Worm (Caenorhabditis elegans) whole organism, L3 larva: ENCODE results near the gene irld-64.

Source experiments
- R02D3.7 ChIP-seq: fragments of 150-350 bp; optimal IDR thresholded peaks from 2 replicates; lab custom pipeline; 2014; ENCODE audit warnings: missing biosample characterization, missing genetic modification characterization
- fos-1 ChIP-seq: fragments of 150-350 bp; optimal IDR thresholded peaks from 2 replicates; lab custom pipeline; 2014; ENCODE audit warnings: missing biosample characterization, missing genetic modification characterization
- lin-15B ChIP-seq: fragments of 150-350 bp; optimal IDR thresholded peaks from 2 replicates; lab custom pipeline; 2014; ENCODE audit warnings: missing biosample characterization, missing genetic modification characterization
- nhr-23 ChIP-seq: fragments of 150-350 bp; optimal IDR thresholded peaks from 2 replicates; lab custom pipeline; 2014; ENCODE audit warnings: missing biosample characterization, missing genetic modification reagents, missing genetic modification characterization
- nhr-237 ChIP-seq: fragments of 150-350 bp; optimal IDR thresholded peaks from 2 replicates; lab custom pipeline; 2014; ENCODE audit warnings: missing biosample characterization, missing genetic modification characterization
- nhr-67 ChIP-seq: fragments of 150-350 bp; optimal IDR thresholded peaks from 2 replicates; lab custom pipeline; 2014; ENCODE audit warnings: missing biosample characterization, missing genetic modification characterization
- nhr-77 ChIP-seq: fragments of 150-350 bp; optimal IDR thresholded peaks from 2 replicates; lab custom pipeline; 2014; ENCODE audit warnings: missing biosample characterization, missing genetic modification characterization
- pqm-1 ChIP-seq: fragments of 150-350 bp; optimal IDR thresholded peaks from 2 replicates; lab custom pipeline; 2017; ENCODE audit warnings: missing biosample characterization, missing genetic modification characterization, inconsistent platforms
- tbx-2 ChIP-seq: sonication (generic microtip); optimal IDR thresholded peaks from 2 replicates; lab custom pipeline; 2016; ENCODE audit warnings: mild to moderate bottlenecking, missing genetic modification characterization, missing compliant biosample characterization
- ztf-11 ChIP-seq: fragments of 150-350 bp; optimal IDR thresholded peaks from 2 replicates; lab custom pipeline; 2014; ENCODE audit warnings: missing biosample characterization, missing genetic modification characterization

DNA sequence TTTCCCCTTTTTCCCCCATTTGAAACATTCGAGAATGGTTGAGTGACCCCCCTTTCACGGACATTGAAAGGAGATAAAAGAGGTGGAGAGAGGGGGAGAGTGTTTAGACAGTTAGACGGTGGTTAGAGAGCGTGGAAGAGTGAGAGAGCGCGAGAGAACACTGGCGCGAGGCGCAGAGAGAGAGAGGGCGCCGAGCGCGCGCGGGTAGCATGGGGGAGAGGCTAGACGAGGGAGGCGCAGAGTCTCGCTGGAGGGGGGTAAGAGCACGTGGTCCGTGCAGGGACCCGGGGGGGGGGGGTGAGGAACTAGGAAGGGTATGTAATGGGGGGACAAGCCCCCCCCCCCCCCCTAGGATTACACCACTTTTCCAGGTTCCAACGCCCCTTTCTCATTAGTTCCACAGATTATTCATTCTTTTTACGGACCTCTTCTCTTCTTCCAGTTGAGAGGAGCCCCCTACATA lies 43.6 kb upstream of the irld-64 start:
- TF ChIP-seq nhr-77 (tag; lab: Kevin White, UChicago) (no peak), nhr-23 (tag; lab: Kevin White, UChicago) (peak; percentile 97), tbx-2 (peak; percentile 82), lin-15B (peak; percentile 63), R02D3.7 (peak; percentile 78), pqm-1 (tag; lab: Kevin White, UChicago) (peak; percentile 84), nhr-67 (no peak), ztf-11 (tag; lab: Kevin White, UChicago) (no peak), fos-1 (peak; percentile 70), nhr-237 (tag; lab: Kevin White, UChicago) (no peak)
